Worm (Caenorhabditis elegans) whole organism, L1 larva: ENCODE results near the gene srw-39.
A peak's percentile ranks its signal among the peaks of the same experiment; 100 is the strongest.

Experiments
- C34B4.2 ChIP-seq: sonication (generic microtip); optimal IDR thresholded peaks from 2 replicates; lab custom pipeline; 2017; ENCODE audit warnings: mild to moderate bottlenecking, missing genetic modification characterization, missing compliant biosample characterization
- ama-1 ChIP-seq: fragments of 150-350 bp; optimal IDR thresholded peaks from 2 replicates; lab custom pipeline; 2014
- ceh-8 ChIP-seq: fragments of 200-800 bp; sonication (Bioruptor generic); optimal IDR thresholded peaks from 2 replicates; lab custom pipeline; 2018; ENCODE audit warnings: mild to moderate bottlenecking, missing genetic modification characterization, moderate library complexity, missing compliant biosample characterization
- ceh-82 ChIP-seq, 3 experiments: fragments of 150-350 bp in 1 of 3; sonication (generic microtip) in 2 of 3; optimal IDR thresholded peaks; 2 replicates each; lab custom pipeline; 2014 to 2017; ENCODE audit warnings: missing biosample characterization in 3 of 3, missing genetic modification characterization in 3 of 3
- ceh-88 ChIP-seq: fragments of 200-800 bp; sonication (Bioruptor generic); IDR thresholded peaks from 2 replicates; pipeline ENCODE4 v1.3.6; 2022; ENCODE audit warnings: missing genetic modification characterization, missing compliant biosample characterization
- dsc-1 ChIP-seq: sonication (generic microtip); optimal IDR thresholded peaks from 2 replicates; lab custom pipeline; 2016; ENCODE audit warnings: mild to moderate bottlenecking, missing genetic modification characterization, missing compliant biosample characterization
- efl-1 ChIP-seq, 4 experiments: fragments of 150-350 bp; optimal IDR thresholded peaks in 3 of 4; peaks in 1 of 4; 1 replicate in 1 of 4; 2 replicates in 3 of 4; lab custom pipeline; 2014; ENCODE audit warnings: missing biosample characterization in 2 of 4, missing genetic modification characterization in 2 of 4, missing genetic modification reagents in 2 of 4
- egl-27 ChIP-seq, 2 experiments: fragments of 150-350 bp in 1 of 2; sonication (generic microtip); optimal IDR thresholded peaks; 3 replicates each; lab custom pipeline; 2017 to 2018; ENCODE audit warnings: missing biosample characterization in 2 of 2, missing genetic modification characterization in 2 of 2, missing genetic modification reagents in 2 of 2
- elt-3 ChIP-seq, 6 experiments: fragments of 150-350 bp in 1 of 6; sonication (generic microtip); optimal IDR thresholded peaks; 2 replicates each; lab custom pipeline; 2017 to 2018; ENCODE audit warnings: missing biosample characterization in 6 of 6, missing genetic modification characterization in 6 of 6, inconsistent platforms in 1 of 6
- ets-5 ChIP-seq: fragments of 200-800 bp; sonication (Bioruptor generic); IDR thresholded peaks from 2 replicates; pipeline ENCODE4 v1.3.6; 2022; ENCODE audit warnings: missing genetic modification characterization, missing compliant biosample characterization
- fkh-10 ChIP-seq: sonication (generic microtip); optimal IDR thresholded peaks from 2 replicates; lab custom pipeline; 2017; ENCODE audit warnings: missing biosample characterization, missing genetic modification reagents, missing genetic modification characterization
- hlh-17 ChIP-seq: fragments of 200-800 bp; sonication (Bioruptor generic); optimal IDR thresholded peaks from 2 replicates; lab custom pipeline; 2018; ENCODE audit warnings: missing genetic modification characterization, mild to moderate bottlenecking, missing compliant biosample characterization, moderate library complexity, borderline replicate concordance
- hlh-4 ChIP-seq: sonication (generic microtip); optimal IDR thresholded peaks from 2 replicates; lab custom pipeline; 2016; ENCODE audit warnings: mild to moderate bottlenecking, missing genetic modification characterization, missing compliant biosample characterization
- lin-35 ChIP-seq, 2 experiments: fragments of 150-350 bp; optimal IDR thresholded peaks; 2 replicates each; lab custom pipeline; 2014; ENCODE audit warnings: missing biosample characterization in 2 of 2, missing genetic modification characterization in 2 of 2, missing genetic modification reagents in 2 of 2
- lir-3 ChIP-seq: sonication (generic microtip); optimal IDR thresholded peaks from 2 replicates; lab custom pipeline; 2016; ENCODE audit warnings: mild to moderate bottlenecking, missing genetic modification characterization, moderate library complexity, missing compliant biosample characterization; ENCODE audit not compliant: poor library complexity
- nhr-11 ChIP-seq: fragments of 150-350 bp; optimal IDR thresholded peaks from 2 replicates; lab custom pipeline; 2014; ENCODE audit warnings: missing biosample characterization, missing genetic modification characterization
- nhr-12 ChIP-seq: sonication (generic microtip); optimal IDR thresholded peaks from 2 replicates; lab custom pipeline; 2017; ENCODE audit warnings: missing biosample characterization, missing genetic modification characterization
- nhr-19 ChIP-seq: fragments of 200-800 bp; sonication (Bioruptor generic); conservative IDR thresholded peaks from 2 replicates; pipeline ENCODE4 v1.3.6; 2022; ENCODE audit warnings: missing genetic modification characterization, missing compliant biosample characterization
- nhr-237 ChIP-seq: fragments of 150-350 bp; optimal IDR thresholded peaks from 2 replicates; lab custom pipeline; 2014; ENCODE audit warnings: missing biosample characterization, missing genetic modification characterization
- nhr-28 ChIP-seq: fragments of 150-350 bp; optimal IDR thresholded peaks from 2 replicates; lab custom pipeline; 2014; ENCODE audit warnings: missing biosample characterization, missing genetic modification characterization
- nhr-77 ChIP-seq: fragments of 150-350 bp; optimal IDR thresholded peaks from 2 replicates; lab custom pipeline; 2014; ENCODE audit warnings: missing biosample characterization, missing genetic modification characterization
- nhr-84 ChIP-seq: sonication (generic microtip); optimal IDR thresholded peaks from 2 replicates; lab custom pipeline; 2017; ENCODE audit warnings: missing biosample characterization, missing genetic modification characterization
- nhr-85 ChIP-seq: sonication (generic microtip); peaks from one replicate; lab custom pipeline; 2016; ENCODE audit warnings: missing genetic modification characterization, inconsistent platforms, missing compliant biosample characterization
- pag-3 ChIP-seq: sonication (generic microtip); optimal IDR thresholded peaks from 2 replicates; lab custom pipeline; 2017; ENCODE audit warnings: missing genetic modification characterization, mild to moderate bottlenecking, missing compliant biosample characterization, antibody characterized with exemption, borderline replicate concordance; ENCODE audit not compliant: insufficient read depth
- pax-3 ChIP-seq: fragments of 200-800 bp; sonication (Bioruptor generic); optimal IDR thresholded peaks from 2 replicates; lab custom pipeline; 2018; ENCODE audit warnings: mild to moderate bottlenecking, missing genetic modification characterization, moderate library complexity, missing compliant biosample characterization
- pqm-1 ChIP-seq: sonication (generic microtip); optimal IDR thresholded peaks from 3 replicates; lab custom pipeline; 2017; ENCODE audit warnings: missing biosample characterization, missing genetic modification characterization
- rnt-1 ChIP-seq: sonication (generic microtip); optimal IDR thresholded peaks from 2 replicates; lab custom pipeline; 2016; ENCODE audit warnings: mild to moderate bottlenecking, missing genetic modification characterization, moderate library complexity, missing compliant biosample characterization
- skn-1 ChIP-seq: fragments of 150-350 bp; optimal IDR thresholded peaks from 2 replicates; lab custom pipeline; 2014; ENCODE audit warnings: missing biosample characterization, missing genetic modification characterization
- sptf-1 ChIP-seq: fragments of 150-350 bp; optimal IDR thresholded peaks from 2 replicates; lab custom pipeline; 2014; ENCODE audit warnings: missing biosample characterization, missing genetic modification characterization
- sup-37 ChIP-seq: fragments of 200-800 bp; sonication (Bioruptor generic); optimal IDR thresholded peaks from 2 replicates; lab custom pipeline; 2018; ENCODE audit warnings: mild to moderate bottlenecking, missing genetic modification characterization, missing compliant biosample characterization
- tlp-1 ChIP-seq: fragments of 150-350 bp; optimal IDR thresholded peaks from 2 replicates; lab custom pipeline; 2014; ENCODE audit warnings: missing biosample characterization, missing genetic modification characterization
- unc-62 ChIP-seq: fragments of 150-350 bp; optimal IDR thresholded peaks from 2 replicates; lab custom pipeline; 2014; ENCODE audit warnings: missing biosample characterization, missing genetic modification reagents, missing genetic modification characterization
- unc-86 ChIP-seq: sonication (generic microtip); optimal IDR thresholded peaks from 2 replicates; lab custom pipeline; 2016; ENCODE audit warnings: missing genetic modification characterization, missing compliant biosample characterization
- vab-15 ChIP-seq: sonication (generic microtip); optimal IDR thresholded peaks from 2 replicates; lab custom pipeline; 2017; ENCODE audit warnings: missing genotype, mild to moderate bottlenecking, missing genetic modification characterization, missing compliant biosample characterization
- xbp-1 ChIP-seq: sonication (generic microtip); optimal IDR thresholded peaks from 2 replicates; lab custom pipeline; 2016; ENCODE audit warnings: missing genetic modification characterization, missing compliant biosample characterization
- zag-1 ChIP-seq: fragments of 150-350 bp; optimal IDR thresholded peaks from 2 replicates; lab custom pipeline; 2014; ENCODE audit warnings: missing biosample characterization, missing genetic modification characterization

srw-39 gene

ce11 chrV:20196671-20197070, 24.8 kb upstream of the srw-39 start, which contains the start of gene ftr-1:
Gene ftr-1 (plus strand): TSS chrV:20196971.
- TF ChIP-seq skn-1 (tag; lab: Kevin White, UChicago) (no peak), efl-1 (optimal IDR thresholded peaks at IDR 0.05; lab: Kevin White, UChicago) (no peak), efl-1 (GFP tag; optimal IDR thresholded peaks at IDR 0.05 in 1 of 2; lab: Kevin White, UChicago) (peak in 1 of 2 experiments; percentile 32)
- TF ChIP-seq, all 84 proteins: peak for 1

- TF ChIP-seq efl-1 (optimal IDR thresholded peaks at IDR 0.05; lab: Kevin White, UChicago) (no peak), efl-1 (GFP tag; optimal IDR thresholded peaks at IDR 0.05 in 1 of 2; lab: Kevin White, UChicago) (peak in 1 of 2 experiments; percentile 57), unc-86 (tag; lab: Kevin White, UChicago) (no peak)
- TF ChIP-seq, all 84 proteins: peak for 1
These were observed 23.7 kb upstream of the srw-39 start, which contains the start of the genes srh-217 and Y113G7B.28 for ce11 chrV:20195451-20196036. Gene srh-217 (minus strand): TSS chrV:20195551. Gene Y113G7B.28 (plus strand): TSS chrV:20195986.

- TF ChIP-seq efl-1 (optimal IDR thresholded peaks at IDR 0.05; lab: Kevin White, UChicago) (no peak), efl-1 (GFP tag; optimal IDR thresholded peaks at IDR 0.05 in 1 of 2; lab: Kevin White, UChicago) (peak in 1 of 2 experiments; percentile 41), nhr-28 (tag; lab: Kevin White, UChicago) (no peak)
These were observed 20.4 kb upstream of the srw-39 start, which contains the start of the genes fbxa-115 and Y113G7B.27 for ce11 chrV:20192102-20192880. Gene fbxa-115 (minus strand): TSS chrV:20192152. Gene Y113G7B.27 (plus strand): TSS chrV:20192830.

DNA sequence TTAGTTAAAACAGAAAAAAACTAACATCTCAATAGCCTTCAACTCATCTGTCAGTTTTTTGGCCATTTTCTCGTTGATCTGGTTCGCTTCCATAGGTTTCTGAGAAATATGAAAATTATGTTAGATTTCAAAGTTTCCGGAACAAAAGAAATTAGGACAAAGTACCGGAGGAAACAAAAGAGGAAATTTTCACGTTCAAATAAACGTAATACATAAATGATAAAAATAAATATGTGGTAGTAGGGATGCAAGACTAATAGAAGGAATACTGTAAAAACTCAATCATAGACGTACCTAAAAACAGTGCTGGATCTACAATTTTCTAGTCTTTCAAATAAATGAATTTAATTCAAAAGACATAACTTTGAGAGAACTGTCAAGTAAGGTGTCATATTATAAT, 16.9 kb upstream of the srw-39 start, which contains the start of gene fbxa-116:
Gene fbxa-116 (minus strand): TSS at position 101 of the 400 bp plus-strand sequence.
- TF ChIP-seq lir-3 (tag; lab: Kevin White, UChicago) (no peak), ceh-88 (GFP tag; lab: Robert Waterston, UW) (no peak), ets-5 (GFP tag; lab: Robert Waterston, UW) (no peak), unc-62 (GFP tag; lab: Kevin White, UChicago) (no peak)

- TF ChIP-seq nhr-237 (tag; lab: Kevin White, UChicago) (no peak), pag-3 (tag; lab: Kevin White, UChicago) (no peak), ceh-82 (tag; optimal IDR thresholded peaks at IDR 0.05; lab: Kevin White, UChicago) (no peak), pax-3 (tag; lab: Kevin White, UChicago) (no peak), sup-37 (GFP tag; lab: Kevin White, UChicago) (no peak), dsc-1 (tag; lab: Kevin White, UChicago) (no peak), nhr-19 (GFP tag; lab: Robert Waterston, UW) (no peak), xbp-1 (tag; lab: Kevin White, UChicago) (no peak), vab-15 (no peak), pqm-1 (tag; lab: Kevin White, UChicago) (no peak), tlp-1 (tag; lab: Kevin White, UChicago) (no peak), nhr-28 (tag; lab: Kevin White, UChicago) (no peak), zag-1 (tag; lab: Kevin White, UChicago) (no peak), C34B4.2 (tag; lab: Kevin White, UChicago) (no peak), sptf-1 (tag; lab: Kevin White, UChicago) (no peak), lin-35 (GFP tag; optimal IDR thresholded peaks at IDR 0.05; lab: Kevin White, UChicago) (no peak), hlh-17 (no peak), nhr-11 (tag; lab: Kevin White, UChicago) (no peak)
These were observed 14.7 kb upstream of the srw-39 start, which contains the start of gene srz-16 for ce11 chrV:20186579-20186978. Gene srz-16 (minus strand): TSS chrV:20186679.

DNA sequence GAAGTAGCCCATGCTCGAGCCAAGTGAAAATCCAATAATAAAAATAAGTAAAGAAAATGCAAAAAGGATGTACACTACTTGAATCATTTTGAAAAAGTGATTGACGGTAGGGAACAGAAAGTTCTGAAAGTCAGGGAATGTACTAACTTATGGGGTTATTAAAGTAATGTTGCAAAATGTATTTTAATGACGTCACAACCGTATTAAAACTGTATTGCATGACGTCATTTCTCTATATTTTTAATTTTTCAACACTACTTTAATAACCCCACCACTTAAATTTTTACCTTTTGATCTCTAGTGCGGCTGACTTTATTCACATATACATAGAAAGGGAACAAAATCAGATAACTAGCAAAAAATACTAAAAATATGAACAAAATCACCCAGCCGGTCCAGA, 10.5 kb upstream of the srw-39 start:
- TF ChIP-seq hlh-17: no peak
- TF ChIP-seq pag-3 (tag; lab: Kevin White, UChicago): no peak
- no peak for TF ChIP-seq lir-3 (tag; lab: Kevin White, UChicago)
- no peak for TF ChIP-seq ama-1
- TF ChIP-seq nhr-85 (tag; lab: Kevin White, UChicago): no peak
- TF ChIP-seq nhr-77 (tag; lab: Kevin White, UChicago): no peak
- no peak for TF ChIP-seq ceh-8 (GFP tag; lab: Kevin White, UChicago)
- TF ChIP-seq sptf-1 (tag; lab: Kevin White, UChicago): no peak
- no peak for TF ChIP-seq elt-3 (tag; optimal IDR thresholded peaks at IDR 0.05; lab: Kevin White, UChicago)
- no peak for TF ChIP-seq rnt-1 (tag; lab: Kevin White, UChicago)
- TF ChIP-seq nhr-84 (tag; lab: Kevin White, UChicago): no peak
- no peak for TF ChIP-seq egl-27 (tag; optimal IDR thresholded peaks at IDR 0.05; lab: Kevin White, UChicago)
- no peak for TF ChIP-seq sup-37 (GFP tag; lab: Kevin White, UChicago)
- no peak for TF ChIP-seq hlh-4 (tag; lab: Kevin White, UChicago)
- no peak for TF ChIP-seq zag-1 (tag; lab: Kevin White, UChicago)
- no peak for TF ChIP-seq fkh-10 (GFP tag; lab: Kevin White, UChicago)
- no peak for TF ChIP-seq nhr-12 (tag; lab: Kevin White, UChicago)
